Worm (Caenorhabditis elegans) whole organism, early embryonic: Measurements from ENCODE around the gene ZK632.4.

Source experiments
- ama-1 ChIP-seq: fragments of 150-350 bp; optimal IDR thresholded peaks from 2 replicates; lab custom pipeline; 2014
- ets-7 ChIP-seq: sonication (generic microtip); optimal IDR thresholded peaks from 2 replicates; lab custom pipeline; 2016; ENCODE audit warnings: missing genotype, missing genetic modification characterization, missing compliant biosample characterization
- scrt-1 ChIP-seq: fragments of 200-800 bp; sonication (Bioruptor generic); IDR thresholded peaks from 2 replicates; pipeline ENCODE4 v1.3.6; 2022; ENCODE audit warnings: missing genetic modification characterization, missing compliant biosample characterization

DNA sequence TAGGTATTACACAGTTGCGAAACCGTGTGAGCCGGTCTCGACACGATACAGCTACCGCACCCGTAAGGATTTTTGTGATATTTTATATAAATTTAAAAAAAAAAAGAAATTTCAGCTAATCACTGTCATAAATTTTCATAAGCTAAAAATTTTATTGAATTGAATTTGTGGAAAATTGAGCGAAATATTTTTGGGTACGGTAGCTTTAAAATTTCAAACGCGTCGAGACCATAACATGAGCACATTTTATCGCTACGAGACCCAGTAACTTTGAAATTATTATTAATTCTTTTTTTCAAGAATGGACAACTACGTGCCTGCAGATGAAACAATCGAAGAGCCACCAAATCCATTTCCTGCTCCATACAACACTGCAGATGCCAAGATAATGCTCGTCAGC is 5.9 kb upstream of the ZK632.4 start, which contains the start of gene ZK632.14:
- TF ChIP-seq ets-7 (tag; lab: Kevin White, UChicago) (no peak), scrt-1 (no peak), ama-1 (lab: Kevin White, UChicago) (no peak)
